Worm (Caenorhabditis elegans): ENCODE measurements around the gene spex-3.
A peak's percentile ranks its signal among the peaks of the same experiment; 100 is the strongest.

The spex-3 gene

ce11 chrIII:1702337-1702736, at the start of gene spex-3:
spex-3 (minus strand) TSS chrIII:1702437.
- TF ChIP-seq mes-2 (tag; optimal IDR thresholded peaks at IDR 0.05; ENCODE audit: poor library complexity, severe bottlenecking) (no peak), F26F4.8 (GFP tag; conservative IDR thresholded peaks at IDR 0.05) (no peak), jun-1 (tag; optimal IDR thresholded peaks at IDR 0.05) (no peak), unc-62 (GFP tag; optimal IDR thresholded peaks at IDR 0.05 in 1 of 2) (no peak), unc-62 (tag; optimal IDR thresholded peaks at IDR 0.05) (no peak), attf-4 (tag; optimal IDR thresholded peaks at IDR 0.05) (no peak), lin-15B (tag; optimal IDR thresholded peaks at IDR 0.05) (no peak), madf-5 (GFP tag; IDR thresholded peaks at IDR 0.05) (no peak), D1046.2 (GFP tag; IDR thresholded peaks at IDR 0.05) (no peak), spr-1 (tag; optimal IDR thresholded peaks at IDR 0.05) (no peak), fkh-10 (GFP tag; optimal IDR thresholded peaks at IDR 0.05) (no peak), cey-2 (tag; optimal IDR thresholded peaks at IDR 0.05; ENCODE audit: borderline replicate concordance, insufficient read depth) (no peak), T26A8.4 (GFP tag; IDR thresholded peaks at IDR 0.05) (no peak), zip-11 (GFP tag; IDR thresholded peaks at IDR 0.05) (no peak), nhr-237 (tag; optimal IDR thresholded peaks at IDR 0.05) (no peak)

DNA sequence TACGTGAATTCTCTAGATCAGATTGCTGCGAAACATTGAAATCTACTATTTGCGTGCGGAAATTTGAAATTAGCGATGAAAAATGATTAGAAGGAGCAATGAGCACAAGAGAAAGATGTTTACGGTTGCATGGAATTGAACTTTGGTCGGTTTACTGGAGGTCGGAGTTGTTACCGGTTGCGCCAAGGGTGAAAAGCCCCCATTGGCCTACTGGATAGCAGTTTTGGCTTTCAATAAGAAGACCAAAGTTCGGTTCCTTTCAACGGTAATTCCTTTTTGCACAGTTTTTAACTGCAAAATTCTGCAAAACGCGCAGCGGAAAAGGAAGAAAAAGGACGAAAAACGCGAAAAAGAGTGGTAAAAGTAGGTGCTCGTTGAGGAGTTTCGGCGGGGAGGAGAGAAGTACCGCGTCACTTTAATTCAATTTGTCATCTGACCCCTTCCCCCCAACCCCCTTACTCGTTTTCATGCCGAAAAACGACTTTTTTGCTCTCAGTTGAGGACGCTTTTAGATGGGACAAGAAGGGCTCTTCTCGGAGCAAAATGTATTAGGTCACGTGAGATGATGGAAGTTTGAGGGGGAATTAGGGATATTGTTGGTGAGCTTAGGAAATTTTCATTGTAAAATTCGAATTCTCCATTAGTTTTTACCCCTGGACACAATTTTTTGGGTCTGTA, 43.4 kb upstream of the spex-3 start:
- peak in 1 of 2 experiments; percentile 64 for TF ChIP-seq unc-62 (GFP tag; optimal IDR thresholded peaks at IDR 0.05 in 1 of 2)
- TF ChIP-seq unc-62 (tag; optimal IDR thresholded peaks at IDR 0.05) = no peak
- TF ChIP-seq nhr-41 (GFP tag; IDR thresholded peaks at IDR 0.05) = no peak
- no peak for TF ChIP-seq egl-43 (GFP tag; IDR thresholded peaks at IDR 0.05)
- TF ChIP-seq daf-19 (GFP tag; conservative IDR thresholded peaks at IDR 0.05) = no peak
- TF ChIP-seq fkh-10 (GFP tag; optimal IDR thresholded peaks at IDR 0.05) = peak; percentile 45
- no peak for TF ChIP-seq nhr-111 (GFP tag; optimal IDR thresholded peaks at IDR 0.05)
- TF ChIP-seq nhr-10 (tag; optimal IDR thresholded peaks at IDR 0.05) = no peak
- TF ChIP-seq zip-11 (GFP tag; IDR thresholded peaks at IDR 0.05) = no peak
- TF ChIP-seq jun-1 (tag; optimal IDR thresholded peaks at IDR 0.05) = no peak
- no peak for TF ChIP-seq daf-8 (GFP tag; IDR thresholded peaks at IDR 0.05)
- TF ChIP-seq unc-130 (GFP tag; optimal IDR thresholded peaks at IDR 0.05) = no peak
- TF ChIP-seq hlh-30 (tag; optimal IDR thresholded peaks at IDR 0.05; ENCODE audit: insufficient read depth) = peak; percentile 34
- peak; percentile 5 for TF ChIP-seq aha-1 (tag)
- no peak for TF ChIP-seq nhr-42 (GFP tag; IDR thresholded peaks at IDR 0.05)
- no peak for TF ChIP-seq skn-1 (tag; optimal IDR thresholded peaks at IDR 0.05)
- TF ChIP-seq daf-12 (tag; optimal IDR thresholded peaks at IDR 0.05) = no peak
- TF ChIP-seq lsy-2 (tag; optimal IDR thresholded peaks at IDR 0.05) = peak in 1 of 2 experiments; percentile 7
- peak; percentile 86 for TF ChIP-seq ces-1 (GFP tag; optimal IDR thresholded peaks at IDR 0.05)
- 0 out of 2 replicates have a peak, but pooled peaks have one; percentile 24 for TF ChIP-seq ctbp-1 (GFP tag; IDR thresholded peaks at IDR 0.05)

- TF ChIP-seq pha-4 (GFP tag; IDR thresholded peaks at IDR 0.05) (0 out of 2 replicates have a peak, but pooled peaks have one; percentile 24), pha-4 (tag; optimal IDR thresholded peaks at IDR 0.05) (no peak), egl-43 (GFP tag; IDR thresholded peaks at IDR 0.05) (peak; percentile 62; the same call in 1 of the 2 replicates), daf-16 (GFP tag; optimal IDR thresholded peaks at IDR 0.05) (peak in 1 of 2 experiments; percentile 31), daf-16 (tag; optimal IDR thresholded peaks at IDR 0.05) (no peak), Y48G9A.11 (GFP tag; IDR thresholded peaks at IDR 0.05) (0 out of 2 replicates have a peak, but pooled peaks have one; percentile 31), F26F4.8 (GFP tag; conservative IDR thresholded peaks at IDR 0.05) (peak; percentile 67; the same call in 1 of the 2 replicates), nhr-76 (tag; optimal IDR thresholded peaks at IDR 0.05) (no peak), lin-13 (GFP tag; optimal IDR thresholded peaks at IDR 0.05) (peak; percentile 32), unc-130 (GFP tag; optimal IDR thresholded peaks at IDR 0.05) (no peak), ztf-11 (tag; optimal IDR thresholded peaks at IDR 0.05) (no peak), lin-38 (GFP tag; IDR thresholded peaks at IDR 0.05) (peak; percentile 61), nhr-42 (GFP tag; IDR thresholded peaks at IDR 0.05) (no peak), dmd-6 (GFP tag; IDR thresholded peaks at IDR 0.05) (0 out of 2 replicates have a peak, but pooled peaks have one; percentile 19), dmd-8 (GFP tag; IDR thresholded peaks at IDR 0.05) (0 out of 2 replicates have a peak, but pooled peaks have one; percentile 43)
Observed at ce11 chrIII:1744486-1744885, 42.2 kb upstream of the spex-3 start.

All from whole organism, L4 larva.